Worm (Caenorhabditis elegans) whole organism, L4 larva: ENCODE data around the gene T24C12.4.

Source experiments
- D1046.2 ChIP-seq: fragments of 200-800 bp; sonication (Bioruptor generic); IDR thresholded peaks from 2 replicates; pipeline ENCODE4 v1.3.6; 2022; ENCODE audit warnings: missing genetic modification characterization, missing compliant biosample characterization
- F26F4.8 ChIP-seq: fragments of 200-800 bp; sonication (Bioruptor generic); conservative IDR thresholded peaks from 2 replicates; pipeline ENCODE4 v1.3.6; 2022; ENCODE audit warnings: missing genetic modification characterization, missing compliant biosample characterization
- F49E8.2 ChIP-seq: sonication (generic microtip); optimal IDR thresholded peaks from 2 replicates; lab custom pipeline; 2016; ENCODE audit warnings: missing compliant biosample characterization, mild to moderate bottlenecking, missing genetic modification characterization, borderline replicate concordance
- T26A8.4 ChIP-seq: fragments of 200-800 bp; sonication (Bioruptor generic); IDR thresholded peaks from 2 replicates; pipeline ENCODE4 v1.3.6; 2022; ENCODE audit warnings: missing genetic modification characterization, missing compliant biosample characterization
- Y5F2A.4 ChIP-seq: fragments of 200-800 bp; sonication (Bioruptor generic); optimal IDR thresholded peaks from 2 replicates; lab custom pipeline; 2018; ENCODE audit warnings: mild to moderate bottlenecking, missing genetic modification characterization, missing compliant biosample characterization
- Y75B8A.6 ChIP-seq: fragments of 200-800 bp; sonication (Bioruptor generic); IDR thresholded peaks from 2 replicates; pipeline ENCODE4 v1.3.6; 2022; ENCODE audit warnings: missing genetic modification reagents, missing genetic modification characterization, missing compliant biosample characterization
- aha-1 ChIP-seq: fragments of 150-350 bp; peaks from one replicate; lab custom pipeline; 2014; ENCODE audit warnings: missing biosample characterization, missing genetic modification characterization
- ceh-44 ChIP-seq: fragments of 200-800 bp; sonication (Bioruptor generic); IDR thresholded peaks from 2 replicates; pipeline ENCODE4 v1.3.6; 2022; ENCODE audit warnings: missing genetic modification reagents, missing genetic modification characterization, missing compliant biosample characterization
- ceh-62 ChIP-seq: sonication (generic microtip); optimal IDR thresholded peaks from 2 replicates; lab custom pipeline; 2017; ENCODE audit warnings: missing biosample characterization, missing genetic modification characterization
- daf-16 ChIP-seq, 3 experiments: sonication (generic microtip); optimal IDR thresholded peaks; 2 replicates each; lab custom pipeline; 2016 to 2017; ENCODE audit warnings: missing genetic modification characterization in 3 of 3, missing genetic modification reagents in 3 of 3, mild to moderate bottlenecking in 2 of 3, missing compliant biosample characterization in 2 of 3, missing biosample characterization in 1 of 3, moderate library complexity in 1 of 3
- egl-43 ChIP-seq: fragments of 200-800 bp; sonication (Bioruptor generic); IDR thresholded peaks from 2 replicates; pipeline ENCODE4 v1.3.6; 2022; ENCODE audit warnings: missing genetic modification reagents, missing genetic modification characterization, missing compliant biosample characterization
- fkh-10 ChIP-seq: fragments of 150-350 bp; optimal IDR thresholded peaks from 2 replicates; lab custom pipeline; 2014; ENCODE audit warnings: missing biosample characterization, missing genetic modification reagents, missing genetic modification characterization
- hlh-30 ChIP-seq: sonication (generic microtip); optimal IDR thresholded peaks from 2 replicates; lab custom pipeline; 2017; ENCODE audit warnings: antibody characterized with exemption, mild to moderate bottlenecking, missing genetic modification characterization, missing compliant biosample characterization; ENCODE audit not compliant: insufficient read depth
- madf-9 ChIP-seq: fragments of 200-800 bp; sonication (Bioruptor generic); conservative IDR thresholded peaks from 2 replicates; pipeline ENCODE4 v1.3.6; 2022; ENCODE audit warnings: missing genetic modification reagents, missing genetic modification characterization, missing compliant biosample characterization
- mdl-1 ChIP-seq, 2 experiments: fragments of 150-350 bp in 1 of 2; sonication (generic microtip) in 1 of 2; optimal IDR thresholded peaks; 2 replicates each; lab custom pipeline; 2014 to 2017; ENCODE audit warnings: missing biosample characterization in 2 of 2, missing genetic modification characterization in 2 of 2
- mes-2 ChIP-seq: sonication (generic microtip); optimal IDR thresholded peaks from 2 replicates; lab custom pipeline; 2016; ENCODE audit warnings: missing genotype, mild to moderate bottlenecking, missing genetic modification characterization, missing compliant biosample characterization; ENCODE audit not compliant: poor library complexity, severe bottlenecking
- nhr-28 ChIP-seq: fragments of 150-350 bp; optimal IDR thresholded peaks from 2 replicates; lab custom pipeline; 2014; ENCODE audit warnings: missing biosample characterization, missing genetic modification characterization
- nhr-42 ChIP-seq: fragments of 200-800 bp; sonication (Bioruptor generic); IDR thresholded peaks from 2 replicates; pipeline ENCODE4 v1.3.6; 2022; ENCODE audit warnings: missing genetic modification characterization, missing compliant biosample characterization
- pha-4 ChIP-seq, 2 experiments: fragments of 150-350 bp in 1 of 2; fragments of 200-800 bp in 1 of 2; sonication (Bioruptor generic) in 1 of 2; IDR thresholded peaks in 1 of 2; optimal IDR thresholded peaks in 1 of 2; 2 replicates each; pipeline versions ENCODE4 v1.3.6 to Lab custom; 2014 to 2022; ENCODE audit warnings: missing genetic modification characterization in 2 of 2, missing genetic modification reagents in 2 of 2, missing biosample characterization in 1 of 2, missing compliant biosample characterization in 1 of 2
- pqm-1 ChIP-seq: sonication (generic microtip); optimal IDR thresholded peaks from 2 replicates; lab custom pipeline; 2017; ENCODE audit warnings: missing biosample characterization, missing genetic modification characterization
- set-16 ChIP-seq: fragments of 200-800 bp; sonication (Bioruptor generic); IDR thresholded peaks from 2 replicates; pipeline ENCODE4 v1.3.6; 2022; ENCODE audit warnings: missing genetic modification reagents, missing genetic modification characterization, missing compliant biosample characterization
- unc-130 ChIP-seq: sonication (generic microtip); optimal IDR thresholded peaks from 2 replicates; lab custom pipeline; 2016; ENCODE audit warnings: missing genetic modification reagents, missing genetic modification characterization, missing compliant biosample characterization
- unc-62 ChIP-seq, 3 experiments: fragments of 150-350 bp in 1 of 3; sonication (generic microtip); optimal IDR thresholded peaks in 2 of 3; peaks in 1 of 3; 1 replicate in 1 of 3; 2 replicates in 2 of 3; lab custom pipeline; 2014 to 2017; ENCODE audit warnings: missing biosample characterization in 3 of 3, missing genetic modification characterization in 3 of 3, missing genetic modification reagents in 3 of 3, missing genotype in 1 of 3
- zag-1 ChIP-seq: fragments of 150-350 bp; optimal IDR thresholded peaks from 2 replicates; lab custom pipeline; 2014; ENCODE audit warnings: missing biosample characterization, missing genetic modification characterization
- zfp-2 ChIP-seq: sonication (generic microtip); optimal IDR thresholded peaks from 2 replicates; lab custom pipeline; 2016; ENCODE audit warnings: mild to moderate bottlenecking, missing genetic modification characterization, missing compliant biosample characterization

The T24C12.4 gene

DNA sequence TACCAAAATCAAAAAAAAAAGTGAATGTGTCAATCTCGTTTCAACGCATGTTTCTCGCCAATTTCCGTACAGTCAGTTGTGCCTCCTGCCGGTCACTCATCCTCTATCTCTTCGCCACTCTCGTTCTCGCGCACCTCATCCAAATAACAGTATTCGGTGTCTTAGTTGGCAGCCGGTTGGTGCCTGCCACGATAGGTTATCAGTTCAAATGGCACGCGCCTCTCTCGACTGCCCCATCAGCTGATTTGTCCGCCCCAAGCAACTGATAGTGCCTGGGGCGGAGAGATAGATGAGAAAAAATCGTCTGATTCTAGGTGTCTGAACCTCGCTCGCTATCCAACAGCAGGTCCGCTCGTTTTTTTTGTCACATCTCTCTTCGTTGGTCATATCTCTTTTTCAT, 10.2 kb upstream of the T24C12.4 start (continued):
- TF ChIP-seq pha-4 (GFP tag; IDR thresholded peaks at IDR 0.05; lab: Robert Waterston, UW) (no peak), pha-4 (tag; optimal IDR thresholded peaks at IDR 0.05; lab: Kevin White, UChicago) (no peak), zag-1 (tag; lab: Kevin White, UChicago) (no peak), ceh-62 (tag; lab: Kevin White, UChicago) (no peak), F26F4.8 (GFP tag; lab: Robert Waterston, UW) (no peak), ceh-44 (GFP tag; lab: Robert Waterston, UW) (no peak), mdl-1 (tag; optimal IDR thresholded peaks at IDR 0.05; lab: Kevin White, UChicago) (peak; percentile 26 to 83)

DNA sequence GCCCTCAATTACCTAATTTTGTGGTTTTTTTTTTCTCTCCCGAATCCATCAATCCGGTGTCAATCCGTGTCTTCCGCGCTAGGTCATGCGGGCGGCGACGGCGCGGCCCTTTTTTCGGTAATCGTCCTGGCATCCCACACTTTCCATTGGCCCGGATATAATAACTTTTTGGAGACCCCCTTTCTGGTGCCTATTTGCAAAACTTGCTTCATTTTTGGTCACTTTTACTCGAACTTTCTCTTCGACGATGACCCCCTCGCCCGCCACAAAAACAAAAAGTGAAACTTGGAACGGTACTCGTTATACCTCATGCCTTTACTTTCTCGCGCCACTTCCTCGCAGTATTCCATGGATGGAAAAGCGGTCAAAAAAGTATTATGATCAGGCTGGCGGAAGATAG, 9.6 kb upstream of the T24C12.4 start:
- TF ChIP-seq unc-130 (GFP tag; lab: Kevin White, UChicago) (no peak), aha-1 (peak; percentile 11), fkh-10 (GFP tag; lab: Kevin White, UChicago) (no peak), pqm-1 (tag; lab: Kevin White, UChicago) (no peak)

ce11 chrX:2213400-2214362, 8.8 kb upstream of the T24C12.4 start:
- TF ChIP-seq daf-16 (GFP tag; optimal IDR thresholded peaks at IDR 0.05; lab: Kevin White, UChicago) (no peak), daf-16 (tag; optimal IDR thresholded peaks at IDR 0.05; lab: Kevin White, UChicago) (peak; percentile 93), set-16 (GFP tag; lab: Robert Waterston, UW) (peak; percentile 93), nhr-28 (tag; lab: Kevin White, UChicago) (peak; percentile 20), hlh-30 (tag; lab: Kevin White, UChicago) (peak; percentile 16), aha-1 (peak; percentile 60), T26A8.4 (GFP tag; lab: Robert Waterston, UW) (no peak)

- TF ChIP-seq unc-62 (GFP tag; optimal IDR thresholded peaks at IDR 0.05 in 1 of 2; lab: Kevin White, UChicago) = peak in 1 of 2 experiments; percentile 66
- TF ChIP-seq unc-62 (tag; optimal IDR thresholded peaks at IDR 0.05; lab: Kevin White, UChicago) = no peak
- no peak for TF ChIP-seq Y75B8A.6 (GFP tag; lab: Robert Waterston, UW)
Measured at ce11 chrX:2212712-2213111, 7.8 kb upstream of the T24C12.4 start.

DNA sequence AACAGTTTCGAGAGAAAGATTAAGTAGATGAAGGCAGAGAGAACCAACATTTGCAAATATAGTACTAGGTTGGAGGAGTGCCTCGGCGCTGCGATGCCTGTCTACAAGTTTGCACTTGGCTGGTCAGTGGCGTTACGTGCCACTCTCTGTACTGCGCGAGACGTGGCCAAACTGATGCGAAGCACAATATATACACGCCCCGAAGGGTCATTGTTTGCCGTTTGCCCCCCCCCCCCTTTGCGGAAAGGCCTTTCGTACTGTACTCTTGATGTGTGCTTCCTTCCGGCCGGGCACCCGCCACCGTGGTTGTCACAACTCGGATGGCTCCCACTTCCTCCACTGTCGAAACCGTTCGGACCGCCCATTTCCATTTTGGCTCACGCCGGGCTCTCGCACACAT, 7.3 kb upstream of the T24C12.4 start:
- TF ChIP-seq F49E8.2 (tag; lab: Kevin White, UChicago) = no peak
- TF ChIP-seq D1046.2 = no peak
- TF ChIP-seq madf-9 (GFP tag; lab: Robert Waterston, UW) = no peak
- TF ChIP-seq mes-2 (tag; lab: Kevin White, UChicago) = peak; percentile 11
- TF ChIP-seq set-16 (GFP tag; lab: Robert Waterston, UW) = peak; percentile 63
- no peak for TF ChIP-seq Y5F2A.4 (GFP tag; lab: Kevin White, UChicago)
- 0 out of 2 replicates have a peak, but pooled peaks have one; percentile 24 for TF ChIP-seq egl-43 (GFP tag; lab: Robert Waterston, UW)
- no peak for TF ChIP-seq zfp-2 (tag; lab: Kevin White, UChicago)
- 0 out of 2 replicates have a peak, but pooled peaks have one; percentile 8 for TF ChIP-seq nhr-42 (GFP tag; lab: Robert Waterston, UW)
- TF ChIP-seq, all 104 proteins: peak for 4

DNA sequence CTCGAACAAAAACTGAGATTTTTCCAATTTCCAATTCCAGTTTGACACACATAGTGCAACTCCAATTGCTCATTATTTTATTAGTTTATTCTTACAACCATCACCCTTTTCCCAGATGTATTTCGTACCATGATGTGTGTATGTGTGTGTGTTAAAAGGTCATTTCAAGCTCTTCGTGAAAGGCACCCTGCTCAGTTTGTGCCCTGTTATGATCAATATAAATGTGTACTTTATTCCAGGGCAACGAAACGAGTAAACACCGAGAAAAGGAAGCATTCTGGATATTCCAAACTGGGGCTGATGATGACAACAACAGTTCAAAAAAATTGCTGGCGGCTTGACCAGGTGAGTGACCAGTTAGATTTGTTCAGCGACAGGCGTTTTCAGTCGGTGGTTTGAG, 5.9 kb upstream of the T24C12.4 start, which contains the start of gene peb-1:
peb-1 (plus strand) TSS at position 301 of the 400 bp plus-strand sequence.
- TF ChIP-seq aha-1 (peak; percentile 75), T26A8.4 (GFP tag; lab: Robert Waterston, UW) (no peak)
- TF ChIP-seq, all 104 proteins: peak for 1
